Worm (Caenorhabditis elegans): Measurements from ENCODE around the gene ZK688.12.

The ZK688.12 gene

ce11 chrIII:7919823-7920222 lies 6.4 kb upstream of the ZK688.12 start, which contains the start of gene C29E4.14:
Gene C29E4.14 (plus strand): TSS chrIII:7920123.
- TF ChIP-seq cnd-1 (tag; optimal IDR thresholded peaks at IDR 0.05), result no peak
- no peak for TF ChIP-seq bed-3 (GFP tag; optimal IDR thresholded peaks at IDR 0.05)
- TF ChIP-seq ztf-11 (tag; optimal IDR thresholded peaks at IDR 0.05), result no peak
- no peak for TF ChIP-seq mls-2 (tag; optimal IDR thresholded peaks at IDR 0.05)

DNA sequence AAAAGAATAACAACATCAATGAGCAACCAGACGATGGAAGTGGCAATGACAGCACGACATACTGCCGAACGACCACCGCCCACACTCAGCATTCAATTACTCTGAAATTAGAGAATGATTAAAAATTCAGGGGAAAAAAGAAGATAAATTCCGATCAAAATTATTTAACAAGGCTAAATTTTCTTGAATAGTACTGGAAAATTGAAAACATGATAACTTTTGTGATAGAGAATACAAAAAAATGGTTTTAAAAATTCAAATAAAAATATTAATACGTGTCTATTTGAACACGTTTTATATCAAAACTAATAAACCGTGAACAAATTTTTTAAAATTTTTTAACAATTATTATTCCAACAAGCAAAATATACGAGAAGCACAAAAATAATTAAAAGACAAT lies 4.3 kb upstream of the ZK688.12 start, which contains the start of gene gly-3:
TSS of gene gly-3 (minus strand) at position 101 of the 400 bp plus-strand sequence.
- TF ChIP-seq ces-1 (GFP tag; optimal IDR thresholded peaks at IDR 0.05) (no peak), flh-1 (GFP tag; optimal IDR thresholded peaks at IDR 0.05) (no peak), sptf-1 (tag; optimal IDR thresholded peaks at IDR 0.05) (no peak), nhr-2 (tag; optimal IDR thresholded peaks at IDR 0.05) (no peak)

DNA sequence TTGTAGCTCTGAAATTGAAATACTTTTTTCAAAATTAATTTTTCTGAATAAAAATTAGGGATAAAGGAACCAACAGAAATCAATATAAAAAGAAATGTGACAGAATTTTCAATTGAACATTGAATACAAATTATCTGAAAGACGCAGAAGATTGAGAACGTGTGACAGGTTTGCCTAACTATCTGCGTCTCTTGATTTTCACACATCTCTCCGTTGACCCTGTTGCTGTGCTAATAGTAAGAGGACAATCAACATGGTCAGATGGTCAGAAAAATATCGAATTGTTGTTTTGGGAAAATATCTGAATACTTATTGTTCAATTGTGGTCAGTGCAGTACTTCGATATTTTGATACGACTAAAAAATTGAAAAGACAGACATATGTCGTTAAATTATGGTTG lies 1.8 kb downstream of the ZK688.12 start, which contains the start of gene ZK688.7:
TSS of gene ZK688.7 (minus strand) at position 14 of the 400 bp plus-strand sequence.
- TF ChIP-seq unc-120 (tag; optimal IDR thresholded peaks at IDR 0.05; ENCODE audit: poor library complexity, severe bottlenecking) (no peak), nhr-2 (tag; optimal IDR thresholded peaks at IDR 0.05) (peak; percentile 51), unc-62 (GFP tag; optimal IDR thresholded peaks at IDR 0.05) (peak; percentile 12), ces-1 (GFP tag; optimal IDR thresholded peaks at IDR 0.05) (no peak), ceh-39 (tag; optimal IDR thresholded peaks at IDR 0.05) (peak; percentile 61)

- TF ChIP-seq nhr-28 (tag; optimal IDR thresholded peaks at IDR 0.05) (no peak), mls-2 (tag; optimal IDR thresholded peaks at IDR 0.05) (no peak), lsy-2 (tag; optimal IDR thresholded peaks at IDR 0.05) (no peak), ceh-43 (GFP tag; optimal IDR thresholded peaks at IDR 0.05) (no peak), cnd-1 (tag; optimal IDR thresholded peaks at IDR 0.05) (no peak), nhr-76 (tag; optimal IDR thresholded peaks at IDR 0.05) (no peak), ham-2 (GFP tag; optimal IDR thresholded peaks at IDR 0.05) (no peak), ztf-11 (tag; optimal IDR thresholded peaks at IDR 0.05) (no peak), zip-8 (tag; optimal IDR thresholded peaks at IDR 0.05) (no peak), mab-5 (tag; optimal IDR thresholded peaks at IDR 0.05) (no peak), sptf-1 (tag; optimal IDR thresholded peaks at IDR 0.05) (no peak)
Observed at ce11 chrIII:7909263-7909662, 4.1 kb downstream of the ZK688.12 start, which contains the start of gene ZK688.1. Gene ZK688.1 (plus strand): TSS chrIII:7909563.

DNA sequence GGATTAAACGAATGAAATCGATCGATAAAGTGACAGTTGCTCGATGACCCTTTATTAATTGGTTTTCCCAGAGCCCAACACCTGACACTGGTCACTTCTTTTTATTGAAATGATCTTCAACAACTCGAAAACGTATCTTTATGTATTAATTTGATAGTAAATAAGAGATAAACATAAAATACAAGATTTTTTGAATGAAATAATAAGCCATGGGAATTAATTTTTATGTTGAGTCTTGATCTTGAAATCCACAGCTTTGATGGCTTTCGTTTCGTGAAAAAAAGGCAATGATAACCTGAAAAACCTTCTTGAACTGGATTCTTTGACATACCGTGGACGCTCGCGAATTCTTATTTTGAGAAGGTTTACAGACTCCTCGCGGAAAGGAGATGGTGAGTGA lies 5.9 kb downstream of the ZK688.12 start, which contains the start of gene pcp-5:
TSS of gene pcp-5 (minus strand) at position 101 of the 400 bp plus-strand sequence.
- no peak for TF ChIP-seq lin-32 (GFP tag; optimal IDR thresholded peaks at IDR 0.05)
- TF ChIP-seq unc-62 (GFP tag; optimal IDR thresholded peaks at IDR 0.05), result peak; percentile 28
- no peak for TF ChIP-seq ceh-83 (GFP tag; optimal IDR thresholded peaks at IDR 0.05)
- peak; percentile 45 for TF ChIP-seq ceh-39 (tag; optimal IDR thresholded peaks at IDR 0.05)
- TF ChIP-seq nhr-28 (tag; optimal IDR thresholded peaks at IDR 0.05), result no peak
- TF ChIP-seq snpc-4 (tag; optimal IDR thresholded peaks at IDR 0.05), result no peak
- TF ChIP-seq zip-8 (tag; optimal IDR thresholded peaks at IDR 0.05), result no peak
- TF ChIP-seq nhr-76 (tag; optimal IDR thresholded peaks at IDR 0.05), result no peak
- TF ChIP-seq ztf-11 (tag; optimal IDR thresholded peaks at IDR 0.05), result no peak
- TF ChIP-seq mls-2 (tag; optimal IDR thresholded peaks at IDR 0.05), result no peak
- no peak for TF ChIP-seq nhr-12 (tag; optimal IDR thresholded peaks at IDR 0.05)
- TF ChIP-seq elt-1 (tag; optimal IDR thresholded peaks at IDR 0.05; ENCODE audit: borderline replicate concordance, insufficient read depth), result no peak
- no peak for TF ChIP-seq mab-5 (tag; optimal IDR thresholded peaks at IDR 0.05)
- no peak for TF ChIP-seq mep-1 (tag; optimal IDR thresholded peaks at IDR 0.05)
- no peak for TF ChIP-seq blmp-1 (tag; optimal IDR thresholded peaks at IDR 0.05)
- TF ChIP-seq hlh-1 (tag; optimal IDR thresholded peaks at IDR 0.05), result peak; percentile 83
- TF ChIP-seq drap-1 (GFP tag; optimal IDR thresholded peaks at IDR 0.05), result no peak

- TF ChIP-seq unc-39 (tag; optimal IDR thresholded peaks at IDR 0.05) (no peak), nhr-28 (tag; optimal IDR thresholded peaks at IDR 0.05) (no peak), mls-2 (tag; optimal IDR thresholded peaks at IDR 0.05) (no peak), lsy-2 (tag; optimal IDR thresholded peaks at IDR 0.05) (no peak), unc-120 (tag; optimal IDR thresholded peaks at IDR 0.05; ENCODE audit: poor library complexity, severe bottlenecking) (no peak), tbx-8 (GFP tag; optimal IDR thresholded peaks at IDR 0.05) (no peak), hlh-1 (tag; optimal IDR thresholded peaks at IDR 0.05) (no peak), sptf-1 (tag; optimal IDR thresholded peaks at IDR 0.05) (no peak), ceh-43 (GFP tag; optimal IDR thresholded peaks at IDR 0.05) (no peak), ceh-83 (GFP tag; optimal IDR thresholded peaks at IDR 0.05) (no peak), pha-4 (tag; optimal IDR thresholded peaks at IDR 0.05) (no peak), bed-3 (GFP tag; optimal IDR thresholded peaks at IDR 0.05) (no peak), mab-5 (tag; optimal IDR thresholded peaks at IDR 0.05) (no peak), ztf-11 (tag; optimal IDR thresholded peaks at IDR 0.05) (no peak), elt-1 (tag; optimal IDR thresholded peaks at IDR 0.05; ENCODE audit: borderline replicate concordance, insufficient read depth) (no peak), unc-62 (GFP tag; optimal IDR thresholded peaks at IDR 0.05) (no peak)
Observed at ce11 chrIII:7903427-7903826, 10.0 kb downstream of the ZK688.12 start.
